Worm (Caenorhabditis elegans): Measurements from ENCODE around the gene F25E2.3.

The F25E2.3 gene

ce11 chrX:813063-813462 is at the start of gene F25E2.3:
Gene F25E2.3 (minus strand): TSS chrX:813163.
- TF ChIP-seq W03F9.2 (tag; optimal IDR thresholded peaks at IDR 0.05) (no peak), him-1 (tag; optimal IDR thresholded peaks at IDR 0.05) (no peak), dao-5 (tag; optimal IDR thresholded peaks at IDR 0.05) (no peak)

- TF ChIP-seq dao-5 (tag; optimal IDR thresholded peaks at IDR 0.05) = no peak
- TF ChIP-seq W03F9.2 (tag; optimal IDR thresholded peaks at IDR 0.05) = no peak
- TF ChIP-seq him-1 (tag; optimal IDR thresholded peaks at IDR 0.05) = no peak
These were observed 48.4 kb upstream of the F25E2.3 start for ce11 chrX:861378-861777.

- TF ChIP-seq dao-5 (tag; optimal IDR thresholded peaks at IDR 0.05) (no peak), W03F9.2 (tag; optimal IDR thresholded peaks at IDR 0.05) (no peak), him-1 (tag; optimal IDR thresholded peaks at IDR 0.05) (no peak)
These were observed 46.4 kb upstream of the F25E2.3 start, which contains the start of gene F56F10.2 for ce11 chrX:859401-859800. Gene F56F10.2 (plus strand): TSS chrX:859615.

- no peak for TF ChIP-seq him-1 (tag; optimal IDR thresholded peaks at IDR 0.05)
- TF ChIP-seq dao-5 (tag; optimal IDR thresholded peaks at IDR 0.05) = no peak
- TF ChIP-seq W03F9.2 (tag; optimal IDR thresholded peaks at IDR 0.05) = no peak
These were observed 44.7 kb upstream of the F25E2.3 start for ce11 chrX:857658-858057.

- TF ChIP-seq dao-5 (tag; optimal IDR thresholded peaks at IDR 0.05) (no peak), him-1 (tag; optimal IDR thresholded peaks at IDR 0.05) (no peak), W03F9.2 (tag; optimal IDR thresholded peaks at IDR 0.05) (no peak)
These were observed 40.6 kb upstream of the F25E2.3 start for ce11 chrX:853604-854003.

- TF ChIP-seq dao-5 (tag; optimal IDR thresholded peaks at IDR 0.05) = no peak
- TF ChIP-seq him-1 (tag; optimal IDR thresholded peaks at IDR 0.05) = no peak
- TF ChIP-seq W03F9.2 (tag; optimal IDR thresholded peaks at IDR 0.05) = no peak
These were observed 39.8 kb upstream of the F25E2.3 start for ce11 chrX:852739-853268.

ce11 chrX:851421-851820 is 38.5 kb upstream of the F25E2.3 start, which contains the start of gene igcm-1:
Gene igcm-1 (minus strand): TSS chrX:851521.
- TF ChIP-seq him-1 (tag; optimal IDR thresholded peaks at IDR 0.05) = no peak
- TF ChIP-seq W03F9.2 (tag; optimal IDR thresholded peaks at IDR 0.05) = no peak
- TF ChIP-seq dao-5 (tag; optimal IDR thresholded peaks at IDR 0.05) = no peak

- no peak for TF ChIP-seq W03F9.2 (tag; optimal IDR thresholded peaks at IDR 0.05)
- TF ChIP-seq dao-5 (tag; optimal IDR thresholded peaks at IDR 0.05) = no peak
- no peak for TF ChIP-seq him-1 (tag; optimal IDR thresholded peaks at IDR 0.05)
These were observed 32.5 kb upstream of the F25E2.3 start for ce11 chrX:845443-845842.

ce11 chrX:844649-845048 is 31.7 kb upstream of the F25E2.3 start:
- TF ChIP-seq W03F9.2 (tag; optimal IDR thresholded peaks at IDR 0.05) (no peak), him-1 (tag; optimal IDR thresholded peaks at IDR 0.05) (peak; percentile 51), dao-5 (tag; optimal IDR thresholded peaks at IDR 0.05) (no peak)

ce11 chrX:841393-841792 is 28.4 kb upstream of the F25E2.3 start, which contains the start of gene F39H12.3:
Gene F39H12.3 (minus strand): TSS chrX:841493.
- no peak for TF ChIP-seq dao-5 (tag; optimal IDR thresholded peaks at IDR 0.05)

- TF ChIP-seq him-1 (tag; optimal IDR thresholded peaks at IDR 0.05) = no peak
- TF ChIP-seq W03F9.2 (tag; optimal IDR thresholded peaks at IDR 0.05) = no peak
- no peak for TF ChIP-seq dao-5 (tag; optimal IDR thresholded peaks at IDR 0.05)
These were observed 21.5 kb upstream of the F25E2.3 start, which contains the start of gene F39H12.1 for ce11 chrX:834478-834877. Gene F39H12.1 (plus strand): TSS chrX:834778.

ce11 chrX:830185-830584 is 17.2 kb upstream of the F25E2.3 start:
- TF ChIP-seq him-1 (tag; optimal IDR thresholded peaks at IDR 0.05) (no peak), dao-5 (tag; optimal IDR thresholded peaks at IDR 0.05) (no peak), W03F9.2 (tag; optimal IDR thresholded peaks at IDR 0.05) (no peak)

- TF ChIP-seq dao-5 (tag; optimal IDR thresholded peaks at IDR 0.05) = no peak
- TF ChIP-seq him-1 (tag; optimal IDR thresholded peaks at IDR 0.05) = no peak
- TF ChIP-seq W03F9.2 (tag; optimal IDR thresholded peaks at IDR 0.05) = no peak
These were observed 15.6 kb upstream of the F25E2.3 start, which contains the start of gene wdr-54 for ce11 chrX:828603-829002. Gene wdr-54 (plus strand): TSS chrX:828903.

- peak; percentile 48 for TF ChIP-seq him-1 (tag; optimal IDR thresholded peaks at IDR 0.05)
- TF ChIP-seq W03F9.2 (tag; optimal IDR thresholded peaks at IDR 0.05) = no peak
- TF ChIP-seq dao-5 (tag; optimal IDR thresholded peaks at IDR 0.05) = no peak
These were observed 14.5 kb upstream of the F25E2.3 start for ce11 chrX:827502-827901.

ce11 chrX:825924-826323 is 13.0 kb upstream of the F25E2.3 start:
- no peak for TF ChIP-seq dao-5 (tag; optimal IDR thresholded peaks at IDR 0.05)
